Fruit fly (Drosophila melanogaster) whole organism, prepupa: ENCODE measurements around the gene skd.

Experiments
- Blimp-1 ChIP-seq: fragments of 200-800 bp; sonication (Bioruptor generic); optimal IDR thresholded peaks from 3 replicates; lab custom pipeline; 2017; ENCODE audit warnings: missing biosample characterization, missing genetic modification characterization, mild to moderate bottlenecking, moderate library complexity, missing genetic modification reagents
- CG10669 ChIP-seq: fragments of 200-800 bp; sonication (Bioruptor generic); optimal IDR thresholded peaks from 3 replicates; lab custom pipeline; 2018; ENCODE audit warnings: missing biosample characterization, mild to moderate bottlenecking, missing genetic modification characterization, moderate library complexity
- CG11762 ChIP-seq: fragments of 200-800 bp; sonication (Bioruptor generic); optimal IDR thresholded peaks from 3 replicates; lab custom pipeline; 2016; ENCODE audit warnings: missing biosample characterization, missing genetic modification characterization; ENCODE audit not compliant: insufficient read depth
- CG15336 ChIP-seq: fragments of 200-800 bp; sonication (Bioruptor generic); IDR thresholded peaks from 2 replicates; pipeline ENCODE4 v1.3.6; 2022; ENCODE audit warnings: missing biosample characterization, missing genetic modification characterization
- CG31627 ChIP-seq: fragments of 200-800 bp; sonication (Bioruptor generic); optimal IDR thresholded peaks from 3 replicates; lab custom pipeline; 2016; ENCODE audit warnings: missing biosample characterization, missing genetic modification characterization
- CG32006 ChIP-seq: fragments of 200-800 bp; sonication (Bioruptor generic); optimal IDR thresholded peaks from 3 replicates; lab custom pipeline; 2017; ENCODE audit warnings: missing biosample characterization, mild to moderate bottlenecking, missing genetic modification characterization
- CG34406 ChIP-seq: fragments of 200-800 bp; sonication (Bioruptor generic); optimal IDR thresholded peaks from 3 replicates; lab custom pipeline; 2016; ENCODE audit warnings: missing biosample characterization, missing genetic modification characterization
- CG3919 ChIP-seq: fragments of 200-800 bp; sonication (Bioruptor generic); optimal IDR thresholded peaks from 3 replicates; lab custom pipeline; 2016; ENCODE audit warnings: missing biosample characterization, missing genetic modification characterization
- CG4318 ChIP-seq: fragments of 200-800 bp; sonication (Bioruptor generic); optimal IDR thresholded peaks from 3 replicates; lab custom pipeline; 2017; ENCODE audit warnings: missing biosample characterization, mild to moderate bottlenecking, missing genetic modification characterization
- CG6163 ChIP-seq: fragments of 200-800 bp; sonication (Bioruptor generic); IDR thresholded peaks from 3 replicates; pipeline ENCODE4 v1.3.6; 2022; ENCODE audit warnings: missing biosample characterization, missing genetic modification characterization
- CG6276 ChIP-seq: fragments of 200-800 bp; sonication (Bioruptor generic); optimal IDR thresholded peaks from 2 replicates; lab custom pipeline; 2017; ENCODE audit warnings: missing biosample characterization, mild to moderate bottlenecking, missing genetic modification characterization
- CG6808 ChIP-seq: fragments of 200-800 bp; sonication (Bioruptor generic); optimal IDR thresholded peaks from 3 replicates; lab custom pipeline; 2017; ENCODE audit warnings: missing biosample characterization, missing genetic modification characterization, mild to moderate bottlenecking, moderate library complexity, missing genetic modification reagents
- CG8119 ChIP-seq: fragments of 200-800 bp; sonication (Bioruptor generic); IDR thresholded peaks from 3 replicates; pipeline ENCODE4 v1.3.6; 2022; ENCODE audit warnings: missing biosample characterization, missing genetic modification characterization
- CG8632 ChIP-seq: fragments of 200-800 bp; sonication (Bioruptor generic); optimal IDR thresholded peaks from 3 replicates; lab custom pipeline; 2016; ENCODE audit warnings: missing biosample characterization, missing genetic modification characterization
- Eip75B ChIP-seq: fragments of 200-800 bp; sonication (Bioruptor generic); optimal IDR thresholded peaks from 3 replicates; lab custom pipeline; 2016; ENCODE audit warnings: missing biosample characterization, missing genetic modification characterization
- Eip78C ChIP-seq: fragments of 200-800 bp; sonication (Bioruptor generic); peaks from one replicate; lab custom pipeline; 2016; ENCODE audit warnings: missing biosample characterization, missing genetic modification characterization
- Ets96B ChIP-seq: fragments of 200-800 bp; optimal IDR thresholded peaks from 2 replicates; lab custom pipeline; 2019; ENCODE audit warnings: missing biosample characterization, mild to moderate bottlenecking, missing genetic modification characterization, moderate library complexity
- Gug ChIP-seq: fragments of 200-800 bp; sonication (Bioruptor generic); IDR thresholded peaks from 2 replicates; pipeline ENCODE4 v1.3.6; 2022; ENCODE audit warnings: missing biosample characterization, missing genetic modification characterization
- Hr38 ChIP-seq: sonication (Bioruptor generic); optimal IDR thresholded peaks from 2 replicates; lab custom pipeline; 2016; ENCODE audit warnings: missing biosample characterization, missing genetic modification characterization
- Hr39 ChIP-seq: fragments of 200-800 bp; sonication (Bioruptor generic); optimal IDR thresholded peaks from 2 replicates; lab custom pipeline; 2016; ENCODE audit warnings: missing biosample characterization, missing genetic modification characterization
- Hr4 ChIP-seq: fragments of 200-800 bp; sonication (Bioruptor generic); optimal IDR thresholded peaks from 3 replicates; lab custom pipeline; 2016; ENCODE audit warnings: missing biosample characterization, missing genetic modification characterization
- Lpt ChIP-seq: fragments of 200-800 bp; sonication (Bioruptor generic); optimal IDR thresholded peaks from 3 replicates; lab custom pipeline; 2016; ENCODE audit warnings: missing biosample characterization, missing genetic modification characterization
- Met ChIP-seq: fragments of 200-800 bp; sonication (Bioruptor generic); optimal IDR thresholded peaks from 3 replicates; lab custom pipeline; 2016; ENCODE audit warnings: missing biosample characterization, missing genetic modification characterization
- OdsH ChIP-seq: fragments of 200-800 bp; sonication (Bioruptor generic); optimal IDR thresholded peaks from 3 replicates; lab custom pipeline; 2016; ENCODE audit warnings: missing biosample characterization, missing genetic modification characterization
- Smox ChIP-seq: fragments of 200-800 bp; sonication (Bioruptor generic); optimal IDR thresholded peaks from 3 replicates; lab custom pipeline; 2016; ENCODE audit warnings: missing biosample characterization, missing genetic modification characterization
- Sox102F ChIP-seq: fragments of 200-800 bp; sonication (Bioruptor generic); optimal IDR thresholded peaks from 2 replicates; lab custom pipeline; 2016; ENCODE audit warnings: missing biosample characterization, mild to moderate bottlenecking, missing genetic modification characterization
- achi ChIP-seq: fragments of 200-800 bp; sonication (Bioruptor generic); optimal IDR thresholded peaks from 3 replicates; lab custom pipeline; 2016; ENCODE audit warnings: missing biosample characterization, missing genetic modification characterization
- acj6 ChIP-seq: fragments of 200-800 bp; sonication (Bioruptor generic); optimal IDR thresholded peaks from 3 replicates; lab custom pipeline; 2016; ENCODE audit warnings: missing biosample characterization, missing genetic modification characterization
- cyc ChIP-seq: fragments of 200-800 bp; sonication (Bioruptor generic); optimal IDR thresholded peaks from 3 replicates; lab custom pipeline; 2016; ENCODE audit warnings: missing biosample characterization, missing genetic modification characterization
- dsx ChIP-seq: fragments of 200-800 bp; optimal IDR thresholded peaks from 3 replicates; lab custom pipeline; 2019; ENCODE audit warnings: missing biosample characterization, mild to moderate bottlenecking, missing genetic modification characterization, moderate library complexity; ENCODE audit not compliant: poor library complexity, severe bottlenecking
- eg ChIP-seq: fragments of 200-800 bp; sonication (Bioruptor generic); IDR thresholded peaks from 3 replicates; pipeline ENCODE4 v1.3.6; 2022; ENCODE audit warnings: missing biosample characterization, missing genetic modification characterization
- esn ChIP-seq: fragments of 200-800 bp; sonication (Bioruptor generic); optimal IDR thresholded peaks from 2 replicates; lab custom pipeline; 2016; ENCODE audit warnings: missing biosample characterization, mild to moderate bottlenecking, missing genetic modification characterization, moderate library complexity
- fd85E ChIP-seq: fragments of 200-800 bp; sonication (Bioruptor generic); optimal IDR thresholded peaks from 3 replicates; lab custom pipeline; 2016; ENCODE audit warnings: missing biosample characterization, missing genetic modification characterization
- fkh ChIP-seq: fragments of 200-800 bp; sonication (Bioruptor generic); optimal IDR thresholded peaks from 3 replicates; lab custom pipeline; 2017; ENCODE audit warnings: missing biosample characterization, mild to moderate bottlenecking, missing genetic modification characterization, moderate library complexity
- lz ChIP-seq: fragments of 200-800 bp; sonication (Bioruptor generic); optimal IDR thresholded peaks from 3 replicates; lab custom pipeline; 2016; ENCODE audit warnings: missing biosample characterization, missing genetic modification characterization
- net ChIP-seq: fragments of 200-800 bp; sonication (Bioruptor generic); optimal IDR thresholded peaks from 3 replicates; lab custom pipeline; 2016; ENCODE audit warnings: missing biosample characterization, missing genetic modification characterization
- pdm3 ChIP-seq: fragments of 200-800 bp; sonication (Bioruptor generic); optimal IDR thresholded peaks from 3 replicates; lab custom pipeline; 2016; ENCODE audit warnings: missing biosample characterization, missing genetic modification characterization
- salr ChIP-seq, 2 experiments: fragments of 200-800 bp; sonication (Bioruptor generic); optimal IDR thresholded peaks; 3 replicates each; lab custom pipeline; 2016 to 2018; ENCODE audit warnings: missing biosample characterization in 2 of 2, missing genetic modification characterization in 2 of 2, mild to moderate bottlenecking in 1 of 2
- svp ChIP-seq: fragments of 200-800 bp; sonication (Bioruptor generic); peaks from one replicate; lab custom pipeline; 2016; ENCODE audit warnings: missing biosample characterization, missing genetic modification characterization
- topi ChIP-seq: fragments of 200-800 bp; sonication (Bioruptor generic); optimal IDR thresholded peaks from 3 replicates; lab custom pipeline; 2016; ENCODE audit warnings: missing biosample characterization, missing genetic modification characterization
- vri ChIP-seq: fragments of 200-800 bp; sonication (Bioruptor generic); optimal IDR thresholded peaks from 3 replicates; lab custom pipeline; 2016; ENCODE audit warnings: missing biosample characterization, mild to moderate bottlenecking, missing genetic modification characterization

The skd gene

DNA sequence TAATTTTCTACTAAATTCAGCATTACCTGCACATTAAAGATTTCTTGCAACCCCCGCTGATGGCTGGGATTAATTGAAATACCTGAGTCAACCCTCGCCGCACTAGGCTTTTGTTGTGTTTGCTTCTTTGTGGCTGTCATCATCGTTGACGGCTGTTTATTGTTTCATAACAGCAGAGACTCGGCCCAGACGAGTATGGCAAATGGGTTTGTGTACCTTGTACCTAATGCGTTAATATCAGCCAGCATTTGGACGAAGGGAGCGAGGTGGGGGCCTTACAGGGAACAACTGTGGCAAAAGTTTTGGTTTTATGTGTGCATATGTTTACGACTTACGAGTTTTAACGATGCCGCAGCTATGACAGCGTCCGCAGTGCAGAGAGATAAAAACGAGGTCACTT is 28.6 kb upstream of the skd start:
- TF ChIP-seq Hr38 (GFP tag; lab: Kevin White, UChicago): no peak
- TF ChIP-seq cyc (GFP tag; lab: Kevin White, UChicago): no peak
- TF ChIP-seq fkh (GFP tag; lab: Kevin White, UChicago): peak; percentile 75
- TF ChIP-seq vri (GFP tag; lab: Kevin White, UChicago): peak; percentile 34
- no peak for TF ChIP-seq CG6163 (GFP tag; lab: Robert Waterston, UW)
- no peak for TF ChIP-seq Hr4 (GFP tag; lab: Kevin White, UChicago)

DNA sequence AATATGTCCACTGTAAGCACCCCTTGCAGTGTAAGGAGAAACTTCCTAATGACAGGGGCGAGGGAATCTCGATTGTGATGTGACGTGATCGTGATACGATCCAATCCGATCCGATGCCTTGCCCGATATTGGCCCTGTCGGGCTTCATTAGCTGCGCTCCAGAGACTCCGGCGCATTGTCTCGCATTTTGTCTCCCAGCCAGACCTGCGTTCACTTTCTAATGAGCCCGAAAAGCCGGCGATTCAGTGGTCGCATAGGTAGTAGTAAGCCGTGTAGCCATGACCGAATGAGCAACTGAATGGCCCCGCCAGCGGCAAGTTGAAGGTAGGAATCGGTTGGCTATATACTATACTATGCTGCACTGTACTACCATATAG is 27.6 kb upstream of the skd start:
- TF ChIP-seq CG34406 (GFP tag; lab: Kevin White, UChicago) (no peak), fkh (GFP tag; lab: Kevin White, UChicago) (no peak), Eip75B (no peak)

DNA sequence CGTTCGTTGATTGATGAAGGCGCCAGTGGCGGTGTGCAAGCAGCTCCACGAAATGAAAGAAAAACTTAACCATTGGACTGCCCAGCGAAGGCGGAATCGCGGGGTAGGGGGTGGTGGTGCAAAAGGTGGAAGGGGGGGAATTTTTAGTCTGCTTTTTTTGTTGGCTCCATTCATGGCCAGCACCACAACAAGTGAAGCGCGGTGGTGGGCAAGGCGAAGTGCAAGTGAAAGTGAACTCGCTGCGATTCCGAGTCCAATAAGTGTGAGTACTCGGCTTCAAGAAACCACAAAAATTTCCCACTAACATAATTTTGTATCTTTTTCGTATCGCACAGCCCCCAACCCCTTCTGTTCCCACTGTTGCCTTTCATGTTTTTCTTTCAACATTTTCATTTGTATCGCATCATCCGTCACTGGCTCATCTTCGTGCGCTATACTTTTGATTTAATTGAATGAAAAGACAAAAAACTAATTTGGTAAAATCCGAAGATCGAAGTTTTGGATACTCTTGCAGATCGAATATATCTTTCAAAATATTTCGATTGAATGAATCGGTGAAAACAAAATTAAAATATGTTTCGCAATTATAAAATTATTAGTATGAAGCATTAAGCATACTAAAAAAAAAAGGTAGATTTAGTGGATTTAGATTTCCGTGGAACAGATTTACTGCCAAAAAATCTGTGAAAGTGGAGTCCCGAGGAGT is 27.1 kb upstream of the skd start:
- TF ChIP-seq CG6276 (no peak), Eip75B (no peak), Blimp-1 (GFP tag; lab: Kevin White, UChicago) (peak; percentile 91), CG11762 (no peak), Eip78C (GFP tag; lab: Kevin White, UChicago) (peak; percentile 61)

DNA sequence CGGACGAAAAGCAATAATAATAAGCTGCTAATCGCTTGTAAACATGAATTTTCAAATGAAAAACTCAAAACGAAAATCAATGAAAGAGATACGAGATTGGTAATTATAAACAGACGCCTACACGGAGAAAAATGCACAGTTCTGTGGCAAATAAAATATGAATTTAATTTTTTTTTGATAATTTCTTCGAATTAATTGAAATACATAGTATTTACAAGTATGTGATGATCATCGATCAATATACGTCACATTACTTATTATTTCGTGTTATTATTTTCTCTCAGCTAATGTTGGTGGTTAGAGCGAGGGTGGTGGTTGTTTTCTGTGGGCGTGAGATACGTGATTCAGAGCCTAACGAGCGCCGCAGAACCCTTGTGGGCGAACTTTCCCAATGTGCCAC is 26.5 kb upstream of the skd start:
- peak; percentile 8 for TF ChIP-seq cyc (GFP tag; lab: Kevin White, UChicago)
- TF ChIP-seq CG11762: peak; percentile 12
- peak; percentile 49 for TF ChIP-seq esn (GFP tag; lab: Kevin White, UChicago)
- peak; percentile 61 for TF ChIP-seq Met (GFP tag; lab: Kevin White, UChicago)
- peak; percentile 76 for TF ChIP-seq CG15336 (GFP tag; lab: Robert Waterston, UW)
- TF ChIP-seq CG8632 (GFP tag; lab: Kevin White, UChicago): peak; percentile 3
- TF ChIP-seq OdsH (GFP tag; lab: Kevin White, UChicago): peak; percentile 43
- TF ChIP-seq Hr4 (GFP tag; lab: Kevin White, UChicago): peak; percentile 67
- peak; percentile 36 for TF ChIP-seq Hr39 (GFP tag; lab: Kevin White, UChicago)
- no peak for TF ChIP-seq fkh (GFP tag; lab: Kevin White, UChicago)
- TF ChIP-seq CG10669 (GFP tag; lab: Kevin White, UChicago): no peak
- TF ChIP-seq eg: peak; percentile 55
- no peak for TF ChIP-seq vri (GFP tag; lab: Kevin White, UChicago)
- TF ChIP-seq acj6 (GFP tag; lab: Kevin White, UChicago): peak; percentile 21
- peak; percentile 31 for TF ChIP-seq lz (GFP tag; lab: Kevin White, UChicago)
- TF ChIP-seq CG34406 (GFP tag; lab: Kevin White, UChicago): no peak
- TF ChIP-seq CG4318 (GFP tag; lab: Kevin White, UChicago): peak; percentile 35
- peak; percentile 25 for TF ChIP-seq CG31627 (GFP tag; lab: Kevin White, UChicago)
- peak; percentile 66 for TF ChIP-seq CG8119 (GFP tag; lab: Robert Waterston, UW)
- TF ChIP-seq pdm3 (GFP tag; lab: Kevin White, UChicago): peak; percentile 53
- peak; percentile 72 for TF ChIP-seq CG32006
- peak; percentile 1 for TF ChIP-seq Ets96B
- TF ChIP-seq topi (GFP tag; lab: Kevin White, UChicago): peak; percentile 33
- TF ChIP-seq salr (GFP tag; optimal IDR thresholded peaks at IDR 0.05; lab: Kevin White, UChicago): peak in 1 of 2 experiments; percentile 26
- no peak for TF ChIP-seq dsx (GFP tag; lab: Kevin White, UChicago)
- TF ChIP-seq CG6163 (GFP tag; lab: Robert Waterston, UW): peak; percentile 41; the same call in 1 of the 3 replicates
- TF ChIP-seq Gug (GFP tag; lab: Robert Waterston, UW): no peak
- no peak for TF ChIP-seq fd85E (GFP tag; lab: Kevin White, UChicago)
- peak; percentile 72 for TF ChIP-seq svp
- peak; percentile 43 for TF ChIP-seq achi
- TF ChIP-seq Lpt (GFP tag; lab: Kevin White, UChicago): peak; percentile 6
- TF ChIP-seq CG6808 (GFP tag; lab: Kevin White, UChicago): no peak
- peak; percentile 29 for TF ChIP-seq CG6276
- TF ChIP-seq Smox (GFP tag; lab: Kevin White, UChicago): peak; percentile 25
- peak; percentile 44 for TF ChIP-seq net (GFP tag; lab: Kevin White, UChicago)
- TF ChIP-seq Eip75B: no peak
- TF ChIP-seq Eip78C (GFP tag; lab: Kevin White, UChicago): peak; percentile 62
- TF ChIP-seq CG3919 (GFP tag; lab: Kevin White, UChicago): no peak
- TF ChIP-seq Sox102F (GFP tag; lab: Kevin White, UChicago): peak; percentile 5
